Worm (Caenorhabditis elegans): ENCODE results near the gene rps-14.

- no peak for TF ChIP-seq fkh-10 (GFP tag; optimal IDR thresholded peaks at IDR 0.05)
- TF ChIP-seq ceh-31 (tag; optimal IDR thresholded peaks at IDR 0.05), result peak; percentile 68
- TF ChIP-seq nfya-1 (tag; optimal IDR thresholded peaks at IDR 0.05), result peak; percentile 93
- TF ChIP-seq tbx-2 (tag; optimal IDR thresholded peaks at IDR 0.05), result peak; percentile 4
- TF ChIP-seq ama-1 (optimal IDR thresholded peaks at IDR 0.05), result no peak
- no peak for TF ChIP-seq pha-4 (tag; optimal IDR thresholded peaks at IDR 0.05)
- TF ChIP-seq unc-55 (GFP tag; optimal IDR thresholded peaks at IDR 0.05), result peak; percentile 78
- no peak for TF ChIP-seq hlh-15 (tag; optimal IDR thresholded peaks at IDR 0.05)
- TF ChIP-seq K09A11.1 (tag; optimal IDR thresholded peaks at IDR 0.05; ENCODE audit: insufficient read depth), result no peak
- TF ChIP-seq ceh-19 (GFP tag; optimal IDR thresholded peaks at IDR 0.05), result no peak
- no peak for TF ChIP-seq F13H6.1 (tag; optimal IDR thresholded peaks at IDR 0.05)
- no peak for TF ChIP-seq hlh-6 (tag; optimal IDR thresholded peaks at IDR 0.05)
These were observed 25.6 kb downstream of the rps-14 start, which contains the start of gene ogt-1 for ce11 chrIII:7153747-7154238.
